Fruit fly (Drosophila melanogaster) whole organism, embryonic: ENCODE measurements around the gene CG6067.

Source experiments
- Ada2b ChIP-seq: fragments of 200-800 bp; sonication (Bioruptor generic); IDR thresholded peaks from 2 replicates; pipeline ENCODE4 v1.3.6; 2022; ENCODE audit warnings: missing biosample characterization, missing genetic modification characterization
- Atf6 ChIP-seq: fragments of 200-800 bp; sonication (Bioruptor generic); IDR thresholded peaks from 2 replicates; pipeline ENCODE4 v1.3.6; 2022; ENCODE audit warnings: missing biosample characterization, missing genetic modification characterization
- Awh ChIP-seq: fragments of 200-800 bp; sonication (Bioruptor generic); IDR thresholded peaks from 2 replicates; pipeline ENCODE4, ENCODE4 v1.3.6; 2022; ENCODE audit warnings: missing biosample characterization, missing genetic modification characterization
- C15 ChIP-seq: fragments of 200-800 bp; sonication (Bioruptor generic); IDR thresholded peaks from 3 replicates; pipeline ENCODE4 v1.3.6; 2022; ENCODE audit warnings: missing biosample characterization, missing genetic modification characterization
- CG10147 ChIP-seq: fragments of 200-800 bp; sonication (Bioruptor generic); optimal IDR thresholded peaks from 2 replicates; lab custom pipeline; 2019; ENCODE audit warnings: missing biosample characterization, mild to moderate bottlenecking, missing genetic modification characterization, moderate library complexity
- CG1233 ChIP-seq: fragments of 200-800 bp; sonication (Bioruptor generic); optimal IDR thresholded peaks from 4 replicates; lab custom pipeline; 2018; ENCODE audit warnings: missing biosample characterization, mild to moderate bottlenecking, missing genetic modification characterization
- CG12659 ChIP-seq: fragments of 200-800 bp; sonication (Bioruptor generic); optimal IDR thresholded peaks from 3 replicates; lab custom pipeline; 2017; ENCODE audit warnings: mild to moderate bottlenecking, missing biosample characterization, missing genetic modification reagents, missing genetic modification characterization
- CG14014 ChIP-seq: fragments of 200-800 bp; sonication (Bioruptor generic); IDR thresholded peaks from 2 replicates; pipeline ENCODE4 v1.3.6; 2022; ENCODE audit warnings: missing biosample characterization, missing genetic modification characterization
- CG14667 ChIP-seq: fragments of 200-800 bp; sonication (Bioruptor generic); IDR thresholded peaks from 2 replicates; pipeline ENCODE4 v1.3.6; 2022; ENCODE audit warnings: missing biosample characterization, missing genetic modification characterization
- CG1603 ChIP-seq: fragments of 200-800 bp; sonication (Bioruptor generic); optimal IDR thresholded peaks from 2 replicates; lab custom pipeline; 2019; ENCODE audit warnings: missing biosample characterization, mild to moderate bottlenecking, missing genetic modification characterization, moderate library complexity
- CG16815 ChIP-seq: fragments of 200-800 bp; sonication (Bioruptor generic); optimal IDR thresholded peaks from 3 replicates; lab custom pipeline; 2017; ENCODE audit warnings: missing biosample characterization, mild to moderate bottlenecking, missing genetic modification characterization
- CG17385 ChIP-seq: fragments of 200-800 bp; sonication (Bioruptor generic); optimal IDR thresholded peaks from 3 replicates; lab custom pipeline; 2018; ENCODE audit warnings: missing biosample characterization, mild to moderate bottlenecking, missing genetic modification characterization
- CG2120 ChIP-seq: fragments of 200-800 bp; sonication (Bioruptor generic); optimal IDR thresholded peaks from 3 replicates; lab custom pipeline; 2016; ENCODE audit warnings: missing biosample characterization, missing genetic modification characterization
- CG2199 ChIP-seq: fragments of 200-800 bp; sonication (Bioruptor generic); IDR thresholded peaks from 3 replicates; pipeline ENCODE4 v1.3.6; 2022; ENCODE audit warnings: missing biosample characterization, missing genetic modification characterization
- CG2678 ChIP-seq: fragments of 200-800 bp; sonication (Bioruptor generic); optimal IDR thresholded peaks from 3 replicates; lab custom pipeline; 2019; ENCODE audit warnings: missing biosample characterization, mild to moderate bottlenecking, missing genetic modification characterization, moderate library complexity
- CG30403 ChIP-seq: fragments of 200-800 bp; sonication (Bioruptor generic); optimal IDR thresholded peaks from 3 replicates; lab custom pipeline; 2016; ENCODE audit warnings: missing biosample characterization, missing genetic modification characterization
- CG4424 ChIP-seq: fragments of 200-800 bp; sonication (Bioruptor generic); optimal IDR thresholded peaks from 3 replicates; lab custom pipeline; 2016; ENCODE audit warnings: missing biosample characterization, missing genetic modification characterization
- CG5953 ChIP-seq: fragments of 200-800 bp; sonication (Bioruptor generic); IDR thresholded peaks from 2 replicates; pipeline ENCODE4 v1.3.6; 2022; ENCODE audit warnings: missing biosample characterization, missing genetic modification characterization
- CG6791 ChIP-seq: fragments of 200-800 bp; sonication (Bioruptor generic); IDR thresholded peaks from 3 replicates; pipeline ENCODE4 v1.3.6; 2022; ENCODE audit warnings: missing biosample characterization, missing genetic modification characterization; ENCODE audit not compliant: partially characterized antibody
- CG7786 ChIP-seq: fragments of 200-800 bp; sonication (Bioruptor generic); optimal IDR thresholded peaks from 2 replicates; lab custom pipeline; 2016; ENCODE audit warnings: missing biosample characterization, missing genetic modification characterization
- CG7839 ChIP-seq: fragments of 200-800 bp; sonication (Bioruptor generic); optimal IDR thresholded peaks from 3 replicates; lab custom pipeline; 2018; ENCODE audit warnings: missing biosample characterization, mild to moderate bottlenecking, missing genetic modification characterization, moderate library complexity
- CG8388 ChIP-seq: fragments of 200-800 bp; sonication (Bioruptor generic); optimal IDR thresholded peaks from 2 replicates; lab custom pipeline; 2019; ENCODE audit warnings: missing biosample characterization, mild to moderate bottlenecking, missing genetic modification characterization, moderate library complexity
- CG8765 ChIP-seq: fragments of 200-800 bp; sonication (Bioruptor generic); IDR thresholded peaks from 2 replicates; pipeline ENCODE4 v1.3.6; 2022; ENCODE audit warnings: missing biosample characterization, missing genetic modification characterization
- CTCF ChIP-seq: fragments of 200-800 bp; sonication (Bioruptor generic); optimal IDR thresholded peaks from 2 replicates; lab custom pipeline; 2017; ENCODE audit warnings: missing biosample characterization, mild to moderate bottlenecking, missing genetic modification characterization, moderate library complexity
- Dip3 ChIP-seq: fragments of 200-800 bp; sonication (Bioruptor generic); optimal IDR thresholded peaks from 3 replicates; lab custom pipeline; 2016; ENCODE audit warnings: missing biosample characterization, missing genetic modification characterization
- H2.0 ChIP-seq: fragments of 200-800 bp; sonication (Bioruptor generic); IDR thresholded peaks from 2 replicates; pipeline ENCODE4 v1.3.6; 2022; ENCODE audit warnings: missing biosample characterization, missing genetic modification characterization
- Hsf ChIP-seq: fragments of 200-800 bp; sonication (Bioruptor generic); optimal IDR thresholded peaks from 3 replicates; lab custom pipeline; 2016; ENCODE audit warnings: missing biosample characterization, missing genetic modification characterization
- NfI ChIP-seq: fragments of 200-800 bp; sonication (Bioruptor generic); optimal IDR thresholded peaks from 3 replicates; lab custom pipeline; 2018; ENCODE audit warnings: missing biosample characterization, mild to moderate bottlenecking, missing genetic modification characterization, moderate library complexity
- Rfx ChIP-seq: fragments of 200-800 bp; sonication (Bioruptor generic); IDR thresholded peaks from 2 replicates; pipeline ENCODE4 v1.3.6; 2022; ENCODE audit warnings: missing biosample characterization, missing genetic modification characterization
- Spps ChIP-seq: fragments of 200-800 bp; sonication (Bioruptor generic); optimal IDR thresholded peaks from 2 replicates; lab custom pipeline; 2018; ENCODE audit warnings: missing biosample characterization, mild to moderate bottlenecking, missing genetic modification characterization
- Xrp1 ChIP-seq: fragments of 200-800 bp; sonication (Bioruptor generic); IDR thresholded peaks from 2 replicates; pipeline ENCODE4 v1.3.6; 2022; ENCODE audit warnings: missing biosample characterization, missing genetic modification characterization
- ap ChIP-seq: fragments of 200-800 bp; sonication (Bioruptor generic); IDR thresholded peaks from 2 replicates; pipeline ENCODE4 v1.3.6; 2022; ENCODE audit warnings: missing biosample characterization, missing genetic modification characterization
- ara ChIP-seq: fragments of 200-800 bp; sonication (Bioruptor generic); IDR thresholded peaks from 2 replicates; pipeline ENCODE4 v1.3.6; 2022; ENCODE audit warnings: missing biosample characterization, missing genetic modification characterization
- bab2 ChIP-seq: fragments of 200-800 bp; sonication (Bioruptor generic); optimal IDR thresholded peaks from 2 replicates; lab custom pipeline; 2016; ENCODE audit warnings: missing biosample characterization, missing genetic modification characterization
- chm ChIP-seq: fragments of 200-800 bp; sonication (Bioruptor generic); IDR thresholded peaks from 2 replicates; pipeline ENCODE4 v1.3.6; 2022; ENCODE audit warnings: missing biosample characterization, missing genetic modification characterization
- dpn ChIP-seq, 2 experiments: fragments of 200-800 bp; sonication (Bioruptor generic); optimal IDR thresholded peaks; 3 replicates each; lab custom pipeline; 2016; ENCODE audit warnings: missing biosample characterization in 2 of 2, missing genetic modification characterization in 2 of 2
- ftz-f1 ChIP-seq: fragments of 200-800 bp; sonication (Bioruptor generic); optimal IDR thresholded peaks from 2 replicates; lab custom pipeline; 2016; ENCODE audit warnings: missing biosample characterization, missing genetic modification characterization
- jumu ChIP-seq: fragments of 200-800 bp; sonication (Bioruptor generic); optimal IDR thresholded peaks from 3 replicates; lab custom pipeline; 2016; ENCODE audit warnings: missing biosample characterization, missing genetic modification characterization
- lilli ChIP-seq: fragments of 200-800 bp; sonication (Bioruptor generic); optimal IDR thresholded peaks from 3 replicates; lab custom pipeline; 2016; ENCODE audit warnings: missing biosample characterization, missing genetic modification characterization
- nom ChIP-seq: fragments of 200-800 bp; sonication (Bioruptor generic); optimal IDR thresholded peaks from 2 replicates; lab custom pipeline; 2017; ENCODE audit warnings: missing biosample characterization, missing genetic modification characterization, mild to moderate bottlenecking, moderate library complexity, missing genetic modification reagents
- onecut ChIP-seq: fragments of 200-800 bp; sonication (Bioruptor generic); IDR thresholded peaks from 2 replicates; pipeline ENCODE4 v1.3.6; 2022; ENCODE audit warnings: missing biosample characterization, missing genetic modification characterization
- phol ChIP-seq: fragments of 200-800 bp; sonication (Bioruptor generic); optimal IDR thresholded peaks from 3 replicates; lab custom pipeline; 2018; ENCODE audit warnings: missing biosample characterization, mild to moderate bottlenecking, missing genetic modification characterization, moderate library complexity
- ranshi ChIP-seq: fragments of 200-800 bp; sonication (Bioruptor generic); IDR thresholded peaks from 2 replicates; pipeline ENCODE4 v1.3.6; 2022; ENCODE audit warnings: missing biosample characterization, missing genetic modification characterization
- row ChIP-seq: fragments of 200-800 bp; sonication (Bioruptor generic); IDR thresholded peaks from 3 replicates; pipeline ENCODE4 v1.3.6; 2022; ENCODE audit warnings: missing biosample characterization, missing genetic modification characterization
- sima ChIP-seq: fragments of 200-800 bp; sonication (Bioruptor generic); optimal IDR thresholded peaks from 2 replicates; lab custom pipeline; 2016; ENCODE audit warnings: missing biosample characterization, missing genetic modification characterization
- slbo ChIP-seq: fragments of 200-800 bp; sonication (Bioruptor generic); IDR thresholded peaks from 2 replicates; pipeline ENCODE4 v1.3.6; 2022; ENCODE audit warnings: missing biosample characterization, missing genetic modification characterization
- sob ChIP-seq: fragments of 200-800 bp; sonication (Bioruptor generic); IDR thresholded peaks from 2 replicates; pipeline ENCODE4 v1.3.6; 2022; ENCODE audit warnings: missing biosample characterization, missing genetic modification characterization
- stwl ChIP-seq: fragments of 200-800 bp; sonication (Bioruptor generic); optimal IDR thresholded peaks from 3 replicates; lab custom pipeline; 2018; ENCODE audit warnings: missing biosample characterization, mild to moderate bottlenecking, missing genetic modification characterization, moderate library complexity
- tin ChIP-seq: fragments of 200-800 bp; sonication (Bioruptor generic); optimal IDR thresholded peaks from 3 replicates; lab custom pipeline; 2016; ENCODE audit warnings: missing biosample characterization, missing genetic modification characterization
- tio ChIP-seq: fragments of 200-800 bp; sonication (Bioruptor generic); optimal IDR thresholded peaks from 2 replicates; lab custom pipeline; 2017; ENCODE audit warnings: missing biosample characterization, missing genetic modification characterization, inconsistent platforms
- trem ChIP-seq: fragments of 200-800 bp; optimal IDR thresholded peaks from 3 replicates; lab custom pipeline; 2019; ENCODE audit warnings: missing biosample characterization, mild to moderate bottlenecking, missing genetic modification characterization, moderate library complexity
- zfh1 ChIP-seq: fragments of 200-800 bp; sonication (Bioruptor generic); IDR thresholded peaks from 3 replicates; pipeline ENCODE4 v1.3.6; 2022; ENCODE audit warnings: missing biosample characterization, missing genetic modification characterization

The CG6067 gene

dm6 chrX:5972030-5972429, 16.6 kb downstream of the CG6067 start (continued):
- TF ChIP-seq ftz-f1 (GFP tag; lab: Kevin White, UChicago) (no peak), Spps (tag; lab: Kevin White, UChicago) (no peak), CG14014 (GFP tag; lab: Robert Waterston, UW) (0 out of 2 replicates have a peak, but pooled peaks have one; percentile 6), CG8388 (peak; percentile 25), onecut (peak; percentile 20), CTCF (no peak), zfh1 (GFP tag; lab: Robert Waterston, UW) (peak; percentile 80), NfI (GFP tag; lab: Kevin White, UChicago) (peak; percentile 19), CG2199 (GFP tag; lab: Robert Waterston, UW) (0 out of 3 replicates have a peak, but pooled peaks have one; percentile 40), CG1233 (no peak), slbo (GFP tag; lab: Robert Waterston, UW) (peak; percentile 50; the same call in 1 of the 2 replicates), CG6791 (no peak), lilli (GFP tag; lab: Kevin White, UChicago) (peak; percentile 32), sima (GFP tag; lab: Kevin White, UChicago) (no peak), ranshi (peak; percentile 32; the same call in 1 of the 2 replicates), ara (GFP tag; lab: Robert Waterston, UW) (peak; percentile 59; the same call in 1 of the 2 replicates), dpn (GFP tag; optimal IDR thresholded peaks at IDR 0.05; lab: Kevin White, UChicago) (peak; percentile 15 to 41), Dip3 (no peak), CG2678 (tag; lab: Kevin White, UChicago) (peak; percentile 32), Atf6 (GFP tag; lab: Robert Waterston, UW) (0 out of 2 replicates have a peak, but pooled peaks have one; percentile 19), nom (GFP tag; lab: Kevin White, UChicago) (peak; percentile 36), CG8765 (GFP tag; lab: Robert Waterston, UW) (0 out of 2 replicates have a peak, but pooled peaks have one; percentile 28), tin (GFP tag; lab: Kevin White, UChicago) (peak; percentile 24), CG10147 (GFP tag; lab: Kevin White, UChicago) (no peak), CG30403 (peak; percentile 27), phol (tag; lab: Kevin White, UChicago) (peak; percentile 50), C15 (GFP tag; lab: Robert Waterston, UW) (no peak), Xrp1 (GFP tag; lab: Robert Waterston, UW) (peak; percentile 61), chm (no peak; the same call in 1 of the 2 replicates), CG4424 (GFP tag; lab: Kevin White, UChicago) (peak; percentile 51), Awh (peak; percentile 40; the same call in 1 of the 2 replicates), bab2 (GFP tag; lab: Kevin White, UChicago) (peak; percentile 7), tio (no peak), CG1603 (tag; lab: Kevin White, UChicago) (peak; percentile 67), CG16815 (peak; percentile 17), CG7839 (tag; lab: Kevin White, UChicago) (peak; percentile 19), jumu (no peak), H2.0 (GFP tag; lab: Robert Waterston, UW) (peak; percentile 28; the same call in 1 of the 2 replicates), Ada2b (GFP tag; lab: Robert Waterston, UW) (no peak; the same call in 1 of the 2 replicates), row (GFP tag; lab: Robert Waterston, UW) (peak; percentile 50), sob (GFP tag; lab: Robert Waterston, UW) (peak; percentile 25; the same call in 1 of the 2 replicates), CG5953 (GFP tag; lab: Robert Waterston, UW) (0 out of 2 replicates have a peak, but pooled peaks have one; percentile 17), CG7786 (GFP tag; lab: Kevin White, UChicago) (no peak), CG14667 (GFP tag; lab: Robert Waterston, UW) (0 out of 2 replicates have a peak, but pooled peaks have one; percentile 45), stwl (tag; lab: Kevin White, UChicago) (no peak), Hsf (peak; percentile 48), Rfx (GFP tag; lab: Robert Waterston, UW) (peak; percentile 53; the same call in 1 of the 2 replicates), CG2120 (no peak), CG12659 (GFP tag; lab: Kevin White, UChicago) (peak; percentile 14), CG17385 (GFP tag; lab: Kevin White, UChicago) (peak; percentile 0), ap (0 out of 2 replicates have a peak, but pooled peaks have one; percentile 43), trem (tag; lab: Kevin White, UChicago) (no peak)
